Worm (Caenorhabditis elegans) whole organism, L1 larva: ENCODE measurements around the gene sru-21.
"Not testable (repeated sequence)": the region's sequence is repeated elsewhere in the genome, so short reads cannot be mapped to it uniquely, and the experiment has no call there.

Experiments used
- F16B12.6 ChIP-seq: fragments of 150-350 bp; optimal IDR thresholded peaks from 2 replicates; lab custom pipeline; 2014; ENCODE audit warnings: missing biosample characterization, missing genetic modification characterization
- aha-1 ChIP-seq: fragments of 150-350 bp; optimal IDR thresholded peaks from 2 replicates; lab custom pipeline; 2014; ENCODE audit warnings: missing biosample characterization, missing genetic modification characterization
- ceh-82 ChIP-seq, 3 experiments: fragments of 150-350 bp in 1 of 3; sonication (generic microtip) in 2 of 3; optimal IDR thresholded peaks; 2 replicates each; lab custom pipeline; 2014 to 2017; ENCODE audit warnings: missing biosample characterization in 3 of 3, missing genetic modification characterization in 3 of 3
- elt-2 ChIP-seq: sonication (generic microtip); optimal IDR thresholded peaks from 2 replicates; lab custom pipeline; 2016; ENCODE audit warnings: missing genetic modification characterization, mild to moderate bottlenecking, inconsistent platforms, missing compliant biosample characterization, missing genetic modification reagents
- fos-1 ChIP-seq: fragments of 150-350 bp; optimal IDR thresholded peaks from 2 replicates; lab custom pipeline; 2014; ENCODE audit warnings: missing biosample characterization, missing genetic modification characterization
- nhr-11 ChIP-seq: fragments of 150-350 bp; optimal IDR thresholded peaks from 2 replicates; lab custom pipeline; 2014; ENCODE audit warnings: missing biosample characterization, missing genetic modification characterization
- nhr-237 ChIP-seq: fragments of 150-350 bp; optimal IDR thresholded peaks from 2 replicates; lab custom pipeline; 2014; ENCODE audit warnings: missing biosample characterization, missing genetic modification characterization
- pqm-1 ChIP-seq: sonication (generic microtip); optimal IDR thresholded peaks from 3 replicates; lab custom pipeline; 2017; ENCODE audit warnings: missing biosample characterization, missing genetic modification characterization
- sox-4 ChIP-seq: sonication (generic microtip); optimal IDR thresholded peaks from 2 replicates; lab custom pipeline; 2016; ENCODE audit warnings: missing genetic modification characterization, missing compliant biosample characterization
- tbx-2 ChIP-seq: sonication (generic microtip); optimal IDR thresholded peaks from 2 replicates; lab custom pipeline; 2016; ENCODE audit warnings: missing genetic modification characterization, missing compliant biosample characterization
- unc-62 ChIP-seq: fragments of 150-350 bp; optimal IDR thresholded peaks from 2 replicates; lab custom pipeline; 2014; ENCODE audit warnings: missing biosample characterization, missing genetic modification reagents, missing genetic modification characterization
- ztf-4 ChIP-seq: fragments of 150-350 bp; optimal IDR thresholded peaks from 2 replicates; lab custom pipeline; 2014; ENCODE audit warnings: missing biosample characterization, missing genetic modification characterization

DNA sequence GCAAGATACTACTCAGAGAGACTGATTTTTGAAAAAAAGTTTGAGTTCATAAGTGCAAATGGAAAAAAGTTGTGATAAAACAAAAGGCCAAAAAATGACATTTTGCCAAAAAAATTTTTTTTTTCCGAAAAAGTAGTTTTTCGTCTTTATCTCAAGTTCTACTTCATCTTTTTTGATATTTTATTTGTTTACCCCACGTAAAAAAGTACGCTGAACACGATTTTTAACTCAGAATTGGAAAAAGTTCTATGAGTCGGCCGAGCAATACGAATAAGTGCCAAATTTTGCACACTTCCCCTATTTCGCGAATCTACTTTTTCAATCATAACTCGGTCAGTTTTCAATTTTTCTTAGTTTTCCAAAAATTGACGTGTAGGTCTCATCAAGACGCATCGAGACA lies 47.6 kb upstream of the sru-21 start, which contains the start of gene sru-16:
- not testable (repeated sequence) for TF ChIP-seq ztf-4 (tag; lab: Kevin White, UChicago); unc-62 (GFP tag; lab: Kevin White, UChicago); ceh-82 (tag; optimal IDR thresholded peaks at IDR 0.05; lab: Kevin White, UChicago); aha-1 (tag; lab: Kevin White, UChicago); nhr-11 (tag; lab: Kevin White, UChicago); nhr-237 (tag; lab: Kevin White, UChicago); pqm-1 (tag; lab: Kevin White, UChicago); elt-2 (tag; lab: Kevin White, UChicago); sox-4 (tag; lab: Kevin White, UChicago); fos-1 (tag; lab: Kevin White, UChicago); tbx-2; F16B12.6 (tag; lab: Kevin White, UChicago)
